Worm (Caenorhabditis elegans) whole organism, young adult: ENCODE data around the gene F31F4.1.

Experiments used
- B0261.1 ChIP-seq: sonication (generic microtip); optimal IDR thresholded peaks from 2 replicates; lab custom pipeline; 2016; ENCODE audit warnings: mild to moderate bottlenecking, missing genetic modification characterization, moderate library complexity, missing compliant biosample characterization
- B0336.3 ChIP-seq: fragments of 200-800 bp; sonication (Bioruptor generic); IDR thresholded peaks from 2 replicates; pipeline ENCODE4 v1.3.6; 2022; ENCODE audit warnings: missing genetic modification characterization, missing compliant biosample characterization
- C06A6.2 ChIP-seq: fragments of 200-800 bp; sonication (Bioruptor generic); conservative IDR thresholded peaks from 2 replicates; pipeline ENCODE4 v1.3.6; 2022; ENCODE audit warnings: missing genetic modification characterization, missing compliant biosample characterization
- F22D6.2 ChIP-seq: sonication (generic microtip); optimal IDR thresholded peaks from 2 replicates; lab custom pipeline; 2016; ENCODE audit warnings: mild to moderate bottlenecking, missing genetic modification characterization, missing compliant biosample characterization
- F49E8.2 ChIP-seq: sonication (generic microtip); optimal IDR thresholded peaks from 3 replicates; lab custom pipeline; 2017; ENCODE audit warnings: missing genetic modification characterization, mild to moderate bottlenecking, missing compliant biosample characterization, antibody characterized with exemption, moderate library complexity; ENCODE audit not compliant: insufficient read depth
- F57A8.1 ChIP-seq: fragments of 200-800 bp; sonication (Bioruptor generic); optimal IDR thresholded peaks from 2 replicates; lab custom pipeline; 2018; ENCODE audit warnings: mild to moderate bottlenecking, missing genetic modification characterization, moderate library complexity, missing compliant biosample characterization
- T26A5.8 ChIP-seq: sonication (generic microtip); optimal IDR thresholded peaks from 2 replicates; lab custom pipeline; 2016; ENCODE audit warnings: missing genetic modification characterization, missing compliant biosample characterization
- Y53F4B.3 ChIP-seq: fragments of 200-800 bp; sonication (Bioruptor generic); IDR thresholded peaks from 2 replicates; pipeline ENCODE4 v1.3.6; 2022; ENCODE audit warnings: missing genetic modification reagents, missing genetic modification characterization, missing compliant biosample characterization
- Y79H2A.3 ChIP-seq: fragments of 200-800 bp; sonication (Bioruptor generic); conservative IDR thresholded peaks from 2 replicates; pipeline ENCODE4 v1.3.6; 2022; ENCODE audit warnings: missing genetic modification reagents, missing genetic modification characterization, missing compliant biosample characterization
- aptf-3 ChIP-seq: fragments of 200-800 bp; sonication (Bioruptor generic); IDR thresholded peaks from 2 replicates; pipeline ENCODE4 v1.3.6; 2022; ENCODE audit warnings: missing genetic modification characterization, missing compliant biosample characterization
- atf-7 ChIP-seq: sonication (generic microtip); optimal IDR thresholded peaks from 2 replicates; lab custom pipeline; 2017; ENCODE audit warnings: mild to moderate bottlenecking, missing genetic modification characterization, missing compliant biosample characterization
- attf-3 ChIP-seq: fragments of 200-800 bp; sonication (Bioruptor generic); conservative IDR thresholded peaks from 2 replicates; pipeline ENCODE4 v1.3.6; 2022; ENCODE audit warnings: missing genetic modification reagents, missing genetic modification characterization, missing compliant biosample characterization
- cebp-1 ChIP-seq, 2 experiments: fragments of 200-800 bp in 1 of 2; sonication (Bioruptor generic) in 1 of 2; sonication (generic microtip) in 1 of 2; IDR thresholded peaks in 1 of 2; optimal IDR thresholded peaks in 1 of 2; 2 replicates each; pipeline versions ENCODE4 v1.3.6 to Lab custom; 2017 to 2022; ENCODE audit warnings: missing compliant biosample characterization in 2 of 2, missing genetic modification characterization in 2 of 2, mild to moderate bottlenecking in 1 of 2, missing genetic modification reagents in 1 of 2, moderate library complexity in 1 of 2
- ceh-100 ChIP-seq: fragments of 200-800 bp; sonication (Bioruptor generic); IDR thresholded peaks from 2 replicates; pipeline ENCODE4 v1.3.6; 2022; ENCODE audit warnings: missing genetic modification reagents, missing genetic modification characterization, missing compliant biosample characterization
- ceh-27 ChIP-seq: fragments of 200-800 bp; sonication (Bioruptor generic); optimal IDR thresholded peaks from 2 replicates; lab custom pipeline; 2018; ENCODE audit warnings: mild to moderate bottlenecking, missing genetic modification characterization, moderate library complexity, missing compliant biosample characterization
- ceh-58 ChIP-seq: fragments of 200-800 bp; sonication (Bioruptor generic); IDR thresholded peaks from 2 replicates; pipeline ENCODE4 v1.3.6; 2022; ENCODE audit warnings: missing genetic modification characterization, missing compliant biosample characterization
- ceh-79 ChIP-seq: sonication (generic microtip); optimal IDR thresholded peaks from 2 replicates; lab custom pipeline; 2017; ENCODE audit warnings: mild to moderate bottlenecking, missing genetic modification characterization, missing compliant biosample characterization
- chd-7 ChIP-seq: sonication (generic microtip); optimal IDR thresholded peaks from 2 replicates; lab custom pipeline; 2016; ENCODE audit warnings: mild to moderate bottlenecking, missing genetic modification characterization, moderate library complexity, missing compliant biosample characterization
- dox-1 ChIP-seq: fragments of 200-800 bp; sonication (Bioruptor generic); IDR thresholded peaks from 2 replicates; pipeline ENCODE4 v1.3.6; 2022; ENCODE audit warnings: missing genetic modification reagents, missing genetic modification characterization, missing compliant biosample characterization
- egl-18 ChIP-seq: fragments of 200-800 bp; sonication (Bioruptor generic); IDR thresholded peaks from 2 replicates; pipeline ENCODE4 v1.3.6; 2022; ENCODE audit warnings: missing genetic modification reagents, missing genetic modification characterization, missing compliant biosample characterization
- ets-4 ChIP-seq: fragments of 200-800 bp; sonication (Bioruptor generic); optimal IDR thresholded peaks from 2 replicates; lab custom pipeline; 2018; ENCODE audit warnings: mild to moderate bottlenecking, missing genetic modification characterization, missing compliant biosample characterization
- fkh-3 ChIP-seq: sonication (generic microtip); optimal IDR thresholded peaks from 2 replicates; lab custom pipeline; 2016; ENCODE audit warnings: mild to moderate bottlenecking, missing genetic modification characterization, missing compliant biosample characterization
- him-1 ChIP-seq: sonication (generic microtip); optimal IDR thresholded peaks from 2 replicates; lab custom pipeline; 2016; ENCODE audit warnings: missing genotype, missing genetic modification reagents, missing genetic modification characterization, missing compliant biosample characterization
- hrde-1 ChIP-seq: sonication (generic microtip); optimal IDR thresholded peaks from 2 replicates; lab custom pipeline; 2016; ENCODE audit warnings: missing genetic modification characterization, mild to moderate bottlenecking, missing compliant biosample characterization, moderate library complexity, missing genotype, missing genetic modification reagents, borderline replicate concordance
- let-526 ChIP-seq: fragments of 200-800 bp; sonication (Bioruptor generic); IDR thresholded peaks from 2 replicates; pipeline ENCODE4 v1.3.6; 2022; ENCODE audit warnings: missing genetic modification reagents, missing genetic modification characterization, missing compliant biosample characterization
- let-607 ChIP-seq, 2 experiments: fragments of 200-800 bp in 1 of 2; sonication (Bioruptor generic) in 1 of 2; sonication (generic microtip) in 1 of 2; optimal IDR thresholded peaks; 2 replicates each; lab custom pipeline; 2016 to 2018; ENCODE audit warnings: mild to moderate bottlenecking in 2 of 2, missing compliant biosample characterization in 2 of 2, missing genetic modification characterization in 2 of 2, moderate library complexity in 2 of 2, missing genotype in 1 of 2
- lin-35 ChIP-seq, 3 experiments: fragments of 150-350 bp in 2 of 3; sonication (generic microtip) in 1 of 3; optimal IDR thresholded peaks; 2 replicates each; lab custom pipeline; 2014 to 2018; ENCODE audit warnings: missing biosample characterization in 3 of 3, missing genetic modification characterization in 3 of 3, missing genetic modification reagents in 3 of 3
- madf-10 ChIP-seq: sonication (generic microtip); optimal IDR thresholded peaks from 2 replicates; lab custom pipeline; 2016; ENCODE audit warnings: mild to moderate bottlenecking, missing genetic modification characterization, missing compliant biosample characterization
- madf-6 ChIP-seq: fragments of 200-800 bp; sonication (Bioruptor generic); IDR thresholded peaks from 2 replicates; pipeline ENCODE4 v1.3.6; 2022; ENCODE audit warnings: missing genetic modification reagents, missing genetic modification characterization, missing compliant biosample characterization
- mcd-1 ChIP-seq: fragments of 200-800 bp; sonication (Bioruptor generic); IDR thresholded peaks from 2 replicates; pipeline ENCODE4 v1.3.6; 2022; ENCODE audit warnings: missing genetic modification reagents, missing genetic modification characterization, missing compliant biosample characterization
- nhr-120 ChIP-seq: fragments of 200-800 bp; sonication (Bioruptor generic); IDR thresholded peaks from 2 replicates; pipeline ENCODE4 v1.3.6; 2022; ENCODE audit warnings: missing genetic modification characterization, missing compliant biosample characterization
- nhr-27 ChIP-seq: fragments of 200-800 bp; sonication (Bioruptor generic); optimal IDR thresholded peaks from 2 replicates; lab custom pipeline; 2018; ENCODE audit warnings: mild to moderate bottlenecking, missing genetic modification characterization, moderate library complexity, missing compliant biosample characterization
- nhr-90 ChIP-seq: sonication (generic microtip); optimal IDR thresholded peaks from 2 replicates; lab custom pipeline; 2016; ENCODE audit warnings: missing genotype, mild to moderate bottlenecking, missing genetic modification characterization, missing compliant biosample characterization
- pha-4 ChIP-seq: fragments of 150-350 bp; sonication (generic microtip); optimal IDR thresholded peaks from 2 replicates; lab custom pipeline; 2014; ENCODE audit warnings: missing biosample characterization, missing genetic modification reagents, missing genetic modification characterization
- rcor-1 ChIP-seq: fragments of 200-800 bp; sonication (Bioruptor generic); IDR thresholded peaks from 2 replicates; pipeline ENCODE4 v1.3.6; 2022; ENCODE audit warnings: missing genetic modification reagents, missing genetic modification characterization, missing compliant biosample characterization
- rec-8 ChIP-seq, 2 experiments: sonication (generic microtip); optimal IDR thresholded peaks; 2 replicates each; lab custom pipeline; 2016; ENCODE audit warnings: mild to moderate bottlenecking in 2 of 2, missing genetic modification characterization in 2 of 2, missing genetic modification reagents in 2 of 2, missing genotype in 2 of 2, missing biosample characterization in 1 of 2, missing compliant biosample characterization in 1 of 2, moderate library complexity in 1 of 2
- repo-1 ChIP-seq: sonication (generic microtip); optimal IDR thresholded peaks from 2 replicates; lab custom pipeline; 2017; ENCODE audit warnings: mild to moderate bottlenecking, missing genetic modification characterization, missing compliant biosample characterization
- sea-2 ChIP-seq: fragments of 200-800 bp; sonication (Bioruptor generic); IDR thresholded peaks from 2 replicates; pipeline ENCODE4 v1.3.6; 2022; ENCODE audit warnings: missing genetic modification characterization, missing compliant biosample characterization
- snpc-3.4 ChIP-seq: sonication (generic microtip); optimal IDR thresholded peaks from 2 replicates; lab custom pipeline; 2017; ENCODE audit warnings: missing genetic modification characterization, mild to moderate bottlenecking, missing compliant biosample characterization, antibody characterized with exemption, moderate library complexity, missing genotype, missing genetic modification reagents
- somi-1 ChIP-seq: fragments of 200-800 bp; sonication (Bioruptor generic); optimal IDR thresholded peaks from 2 replicates; lab custom pipeline; 2018; ENCODE audit warnings: mild to moderate bottlenecking, missing genetic modification characterization, missing compliant biosample characterization
- tlf-1 ChIP-seq: fragments of 200-800 bp; sonication (Bioruptor generic); optimal IDR thresholded peaks from 2 replicates; lab custom pipeline; 2018; ENCODE audit warnings: mild to moderate bottlenecking, missing genetic modification characterization, missing compliant biosample characterization
- zim-3 ChIP-seq: sonication (generic microtip); optimal IDR thresholded peaks from 2 replicates; lab custom pipeline; 2017; ENCODE audit warnings: mild to moderate bottlenecking, missing genetic modification characterization, moderate library complexity, missing compliant biosample characterization
- ztf-25 ChIP-seq: fragments of 200-800 bp; sonication (Bioruptor generic); IDR thresholded peaks from 2 replicates; pipeline ENCODE4 v1.3.6; 2022; ENCODE audit warnings: missing genetic modification reagents, missing genetic modification characterization, missing compliant biosample characterization
- ztf-26 ChIP-seq: sonication (generic microtip); optimal IDR thresholded peaks from 2 replicates; lab custom pipeline; 2017; ENCODE audit warnings: missing genetic modification characterization, missing compliant biosample characterization
- ztf-3 ChIP-seq: fragments of 200-800 bp; sonication (Bioruptor generic); optimal IDR thresholded peaks from 2 replicates; lab custom pipeline; 2018; ENCODE audit warnings: mild to moderate bottlenecking, missing genetic modification characterization, missing compliant biosample characterization
- ztf-6 ChIP-seq: fragments of 200-800 bp; sonication (Bioruptor generic); IDR thresholded peaks from 2 replicates; pipeline ENCODE4 v1.3.6; 2022; ENCODE audit warnings: missing genetic modification reagents, missing genetic modification characterization, missing compliant biosample characterization

The F31F4.1 gene

ce11 chrV:727484-728351 is 43.9 kb downstream of the F31F4.1 start, which contains the start of the genes icl-1 and srh-2 (continued):
- TF ChIP-seq mcd-1 (GFP tag; lab: Robert Waterston, UW) (peak; percentile 56), zim-3 (tag; lab: Kevin White, UChicago) (peak; percentile 45), B0336.3 (GFP tag; lab: Robert Waterston, UW) (peak; percentile 74; the same call in 1 of the 2 replicates), F22D6.2 (tag; lab: Kevin White, UChicago) (peak; percentile 28), Y53F4B.3 (GFP tag; lab: Robert Waterston, UW) (no peak), nhr-27 (tag; lab: Kevin White, UChicago) (no peak), C06A6.2 (GFP tag; lab: Robert Waterston, UW) (peak; percentile 23; the same call in 1 of the 2 replicates), chd-7 (tag; lab: Kevin White, UChicago) (peak; percentile 42), rec-8 (tag; optimal IDR thresholded peaks at IDR 0.05; lab: Kevin White, UChicago) (peak in 1 of 2 experiments; percentile 41), nhr-90 (no peak), him-1 (no peak), ceh-58 (no peak), dox-1 (GFP tag; lab: Robert Waterston, UW) (peak; percentile 64), lin-35 (GFP tag; optimal IDR thresholded peaks at IDR 0.05; lab: Kevin White, UChicago) (no peak), repo-1 (tag; lab: Kevin White, UChicago) (peak; percentile 97), ztf-26 (tag; lab: Kevin White, UChicago) (peak; percentile 72), madf-6 (GFP tag; lab: Robert Waterston, UW) (no peak), rcor-1 (GFP tag; lab: Robert Waterston, UW) (0 out of 2 replicates have a peak, but pooled peaks have one; percentile 36), F57A8.1 (GFP tag; lab: Kevin White, UChicago) (no peak), ztf-6 (GFP tag; lab: Robert Waterston, UW) (no peak), snpc-3.4 (tag; lab: Kevin White, UChicago) (no peak), hrde-1 (tag; lab: Kevin White, UChicago) (no peak), let-607 (tag; optimal IDR thresholded peaks at IDR 0.05; lab: Kevin White, UChicago) (no peak), somi-1 (no peak), ceh-79 (tag; lab: Kevin White, UChicago) (peak; percentile 76), nhr-120 (GFP tag; lab: Robert Waterston, UW) (no peak), cebp-1 (GFP tag; IDR thresholded peaks at IDR 0.05; lab: Robert Waterston, UW) (no peak; the same call in 1 of the 2 replicates), cebp-1 (tag; optimal IDR thresholded peaks at IDR 0.05; lab: Kevin White, UChicago) (peak; percentile 70), atf-7 (tag; lab: Kevin White, UChicago) (peak; percentile 47), Y79H2A.3 (no peak), F49E8.2 (tag; lab: Kevin White, UChicago) (no peak), ceh-100 (GFP tag; lab: Robert Waterston, UW) (no peak), madf-10 (tag; lab: Kevin White, UChicago) (peak; percentile 43), attf-3 (GFP tag; lab: Robert Waterston, UW) (no peak), pha-4 (tag; lab: Kevin White, UChicago) (peak; percentile 60), aptf-3 (no peak), ztf-3 (peak; percentile 4), sea-2 (no peak), egl-18 (GFP tag; lab: Robert Waterston, UW) (no peak), ceh-27 (GFP tag; lab: Kevin White, UChicago) (no peak), let-526 (0 out of 2 replicates have a peak, but pooled peaks have one; percentile 23), ztf-25 (0 out of 2 replicates have a peak, but pooled peaks have one; percentile 46), T26A5.8 (tag; lab: Kevin White, UChicago) (no peak), B0261.1 (tag; lab: Kevin White, UChicago) (no peak), fkh-3 (tag; lab: Kevin White, UChicago) (no peak), ets-4 (GFP tag; lab: Kevin White, UChicago) (no peak), tlf-1 (GFP tag; lab: Kevin White, UChicago) (peak; percentile 21)
